Worm (Caenorhabditis elegans): ENCODE measurements around the gene glb-1.
A peak's percentile ranks its signal among the peaks of the same experiment; 100 is the strongest.

Gene glb-1

DNA sequence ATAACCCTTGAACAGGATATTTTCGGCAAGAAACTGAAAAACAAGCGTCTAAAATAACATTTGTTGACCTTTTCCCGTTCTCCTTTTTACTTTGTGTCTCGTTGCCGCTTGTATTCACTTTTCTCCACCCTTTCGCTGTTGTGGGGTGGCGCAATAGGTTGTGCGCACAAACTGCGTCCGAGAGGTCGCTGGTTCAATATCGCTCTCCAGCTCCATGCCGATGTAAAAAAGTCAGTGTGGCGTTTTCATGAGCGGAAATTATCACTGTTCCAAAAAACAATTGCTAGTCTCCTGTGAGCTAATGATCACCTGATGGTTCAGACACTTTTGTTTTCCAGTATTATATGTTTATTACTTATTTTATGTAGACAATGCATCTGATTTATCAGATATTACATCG lies 14.5 kb upstream of the glb-1 start (continued):
- TF ChIP-seq snpc-1.3 (tag; optimal IDR thresholded peaks at IDR 0.05; ENCODE audit: insufficient read depth) (peak; percentile 72), xnd-1 (tag; optimal IDR thresholded peaks at IDR 0.05) (no peak), hlh-12 (tag; optimal IDR thresholded peaks at IDR 0.05) (no peak), snpc-3.4 (tag; optimal IDR thresholded peaks at IDR 0.05) (peak; percentile 52), unc-130 (GFP tag; optimal IDR thresholded peaks at IDR 0.05) (peak; percentile 39), nhr-27 (tag; optimal IDR thresholded peaks at IDR 0.05) (peak; percentile 27), Y95B8A.8 (GFP tag; IDR thresholded peaks at IDR 0.05) (0 out of 2 replicates have a peak, but pooled peaks have one; percentile 55), hlh-26 (GFP tag; conservative IDR thresholded peaks at IDR 0.05) (no peak), nfya-1 (tag; optimal IDR thresholded peaks at IDR 0.05; ENCODE audit: borderline replicate concordance, insufficient read depth) (no peak), nhr-179 (tag; optimal IDR thresholded peaks at IDR 0.05) (peak; percentile 33), egl-18 (GFP tag; IDR thresholded peaks at IDR 0.05) (no peak), nfyb-1 (GFP tag; IDR thresholded peaks at IDR 0.05) (no peak), F55B11.4 (tag; optimal IDR thresholded peaks at IDR 0.05; ENCODE audit: borderline replicate concordance, insufficient read depth) (no peak), dpl-1 (GFP tag; optimal IDR thresholded peaks at IDR 0.05) (no peak), ztf-22 (GFP tag; optimal IDR thresholded peaks at IDR 0.05) (peak; percentile 57), ztf-18 (tag; optimal IDR thresholded peaks at IDR 0.05) (peak; percentile 86), ceh-40 (GFP tag; IDR thresholded peaks at IDR 0.05) (no peak), D2030.7 (GFP tag; IDR thresholded peaks at IDR 0.05) (peak; percentile 80), let-607 (tag; optimal IDR thresholded peaks at IDR 0.05) (peak; percentile 45 to 65), K11D2.4 (GFP tag; IDR thresholded peaks at IDR 0.05) (no peak; the same call in 1 of the 2 replicates), lin-26 (GFP tag; IDR thresholded peaks at IDR 0.05) (no peak), lin-54 (GFP tag; optimal IDR thresholded peaks at IDR 0.05) (no peak), F22D6.2 (tag; optimal IDR thresholded peaks at IDR 0.05) (peak; percentile 36), F10E7.11 (tag; optimal IDR thresholded peaks at IDR 0.05) (peak; percentile 24), ets-4 (GFP tag; optimal IDR thresholded peaks at IDR 0.05) (peak; percentile 57), nfya-2 (GFP tag; IDR thresholded peaks at IDR 0.05) (no peak), sdz-38 (tag; optimal IDR thresholded peaks at IDR 0.05) (no peak), let-526 (GFP tag; IDR thresholded peaks at IDR 0.05) (peak; percentile 68; the same call in 1 of the 2 replicates), nhr-120 (GFP tag; IDR thresholded peaks at IDR 0.05) (peak; percentile 85; the same call in 1 of the 2 replicates), lin-40 (tag; optimal IDR thresholded peaks at IDR 0.05) (peak; percentile 79), mel-28 (tag; optimal IDR thresholded peaks at IDR 0.05; ENCODE audit: borderline replicate concordance) (peak; percentile 46), pha-4 (tag; optimal IDR thresholded peaks at IDR 0.05) (no peak), bed-2 (GFP tag; IDR thresholded peaks at IDR 0.05) (no peak), F57A8.1 (GFP tag; optimal IDR thresholded peaks at IDR 0.05) (peak; percentile 73), aptf-2 (GFP tag; conservative IDR thresholded peaks at IDR 0.05) (0 out of 2 replicates have a peak, but pooled peaks have one; percentile 32), attf-3 (GFP tag; conservative IDR thresholded peaks at IDR 0.05) (no peak), rcor-1 (GFP tag; IDR thresholded peaks at IDR 0.05) (peak; percentile 67; the same call in 1 of the 2 replicates), F39B2.1 (GFP tag; IDR thresholded peaks at IDR 0.05) (no peak), hrde-1 (tag; optimal IDR thresholded peaks at IDR 0.05; ENCODE audit: borderline replicate concordance) (peak; percentile 66), lir-1 (GFP tag; conservative IDR thresholded peaks at IDR 0.05) (0 out of 2 replicates have a peak, but pooled peaks have one; percentile 58), egl-44 (GFP tag; IDR thresholded peaks at IDR 0.05) (0 out of 2 replicates have a peak, but pooled peaks have one; percentile 37), repo-1 (tag; optimal IDR thresholded peaks at IDR 0.05) (no peak), lsy-27 (tag; optimal IDR thresholded peaks at IDR 0.05; ENCODE audit: borderline replicate concordance, insufficient read depth) (no peak), F57C9.4 (tag; optimal IDR thresholded peaks at IDR 0.05) (peak; percentile 46), efl-1 (GFP tag; optimal IDR thresholded peaks at IDR 0.05) (peak; percentile 39), ceh-27 (GFP tag; optimal IDR thresholded peaks at IDR 0.05) (peak; percentile 77), lag-1 (GFP tag; IDR thresholded peaks at IDR 0.05) (no peak)
